Fruit fly (Drosophila melanogaster): ENCODE measurements around the gene Lip4.

Lip4 gene

DNA sequence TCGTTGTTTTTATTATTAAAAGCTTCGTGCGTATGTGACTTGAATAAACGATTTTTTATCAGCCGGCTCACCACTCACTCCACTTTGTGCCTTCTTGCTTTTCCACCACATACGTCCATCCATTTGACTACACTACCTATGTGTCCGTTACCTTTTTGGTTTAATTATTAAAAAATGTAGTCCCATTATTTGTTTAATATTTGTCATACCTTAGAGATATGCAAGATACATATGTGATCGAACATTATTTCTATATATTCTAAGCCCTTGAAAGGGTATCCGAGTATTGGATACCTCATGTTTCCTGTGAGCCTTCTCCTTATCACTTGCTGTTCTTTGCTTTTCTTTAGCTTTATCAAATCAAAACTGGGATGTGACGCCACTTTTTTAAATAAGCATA, 8.1 kb upstream of the Lip4 start (continued):
- TF ChIP-seq jumu (GFP tag; optimal IDR thresholded peaks at IDR 0.05), result peak; percentile 2
- peak; percentile 36 for TF ChIP-seq Atf-2 (GFP tag; optimal IDR thresholded peaks at IDR 0.05)
- TF ChIP-seq CG15696 (tag; optimal IDR thresholded peaks at IDR 0.05), result no peak
- no peak for TF ChIP-seq vfl (GFP tag; optimal IDR thresholded peaks at IDR 0.05)
- peak; percentile 61 for TF ChIP-seq Dek (tag; optimal IDR thresholded peaks at IDR 0.05)
- TF ChIP-seq dysf (GFP tag; IDR thresholded peaks at IDR 0.05), result peak; percentile 82
- no peak for TF ChIP-seq Kr (GFP tag; optimal IDR thresholded peaks at IDR 0.05)
- no peak for TF ChIP-seq da (GFP tag; optimal IDR thresholded peaks at IDR 0.05)
- TF ChIP-seq CG10565 (GFP tag; optimal IDR thresholded peaks at IDR 0.05), result no peak
- no peak for TF ChIP-seq fd102C (GFP tag; optimal IDR thresholded peaks at IDR 0.05)
- peak; percentile 16 for TF ChIP-seq maf-S (GFP tag; optimal IDR thresholded peaks at IDR 0.05)
- TF ChIP-seq tgo (GFP tag; IDR thresholded peaks at IDR 0.05), result peak; percentile 78; the same call in 2 of the 3 replicates
- peak; percentile 26; the same call in 1 of the 2 replicates for TF ChIP-seq ssp (GFP tag; IDR thresholded peaks at IDR 0.05)
- TF ChIP-seq gt (GFP tag; IDR thresholded peaks at IDR 0.05), result no peak
- TF ChIP-seq Atf6 (GFP tag; IDR thresholded peaks at IDR 0.05), result peak; percentile 79
- TF ChIP-seq lmd (GFP tag; IDR thresholded peaks at IDR 0.05), result peak; percentile 63
- TF ChIP-seq Usf (GFP tag; optimal IDR thresholded peaks at IDR 0.05), result no peak
- no peak for TF ChIP-seq cas (GFP tag; IDR thresholded peaks at IDR 0.05)
- peak; percentile 21 for TF ChIP-seq CG1792 (GFP tag; optimal IDR thresholded peaks at IDR 0.05)
- no peak for TF ChIP-seq crp (GFP tag; optimal IDR thresholded peaks at IDR 0.05)
- TF ChIP-seq CG9797 (GFP tag; optimal IDR thresholded peaks at IDR 0.05), result no peak
- no peak for TF ChIP-seq CG4328 (GFP tag; optimal IDR thresholded peaks at IDR 0.05)
- 0 out of 2 replicates have a peak, but pooled peaks have one; percentile 13 for TF ChIP-seq sim (GFP tag; IDR thresholded peaks at IDR 0.05)
- no peak for TF ChIP-seq croc (GFP tag; conservative IDR thresholded peaks at IDR 0.05)
- TF ChIP-seq Hmr (GFP tag; optimal IDR thresholded peaks at IDR 0.05), result peak; percentile 79
- TF ChIP-seq HmgZ (tag; optimal IDR thresholded peaks at IDR 0.05), result peak; percentile 37
- TF ChIP-seq MESR4 (GFP tag; optimal IDR thresholded peaks at IDR 0.05), result no peak
- TF ChIP-seq NC2α (GFP tag; optimal IDR thresholded peaks at IDR 0.05), result no peak
- peak; percentile 59 for TF ChIP-seq CG13296 (GFP tag; optimal IDR thresholded peaks at IDR 0.05)
- no peak for TF ChIP-seq Dll (GFP tag; IDR thresholded peaks at IDR 0.05; ENCODE audit: partially characterized antibody)
- TF ChIP-seq Deaf1 (tag; optimal IDR thresholded peaks at IDR 0.05), result peak; percentile 38
- TF ChIP-seq chinmo (GFP tag; IDR thresholded peaks at IDR 0.05; ENCODE audit: partially characterized antibody), result no peak
- TF ChIP-seq CG10209 (GFP tag; optimal IDR thresholded peaks at IDR 0.05), result peak; percentile 34
- peak; percentile 55 for TF ChIP-seq Oli (tag; optimal IDR thresholded peaks at IDR 0.05)
- peak; percentile 56; the same call in 2 of the 3 replicates for TF ChIP-seq zfh1 (GFP tag; IDR thresholded peaks at IDR 0.05)
- no peak for TF ChIP-seq jing (GFP tag; optimal IDR thresholded peaks at IDR 0.05)
- TF ChIP-seq CG16863 (GFP tag; optimal IDR thresholded peaks at IDR 0.05), result no peak
- peak; percentile 31 for TF ChIP-seq CG12299 (tag; optimal IDR thresholded peaks at IDR 0.05)
- peak; percentile 47; the same call in 1 of the 2 replicates for TF ChIP-seq onecut (GFP tag; IDR thresholded peaks at IDR 0.05)
- TF ChIP-seq CG1529 (GFP tag; optimal IDR thresholded peaks at IDR 0.05), result no peak
- no peak for TF ChIP-seq Doc3 (GFP tag; IDR thresholded peaks at IDR 0.05; ENCODE audit: partially characterized antibody)
- TF ChIP-seq D19B (GFP tag; optimal IDR thresholded peaks at IDR 0.05), result peak; percentile 49
- TF ChIP-seq CG31365 (tag; optimal IDR thresholded peaks at IDR 0.05), result peak; percentile 25
- TF ChIP-seq Elba2 (GFP tag; optimal IDR thresholded peaks at IDR 0.05), result no peak
- TF ChIP-seq Jarid2 (GFP tag; optimal IDR thresholded peaks at IDR 0.05), result no peak
- TF ChIP-seq yki (optimal IDR thresholded peaks at IDR 0.05), result no peak
- peak; percentile 14 for TF ChIP-seq CG10654 (GFP tag; optimal IDR thresholded peaks at IDR 0.05)
- peak; percentile 62 for TF ChIP-seq sisA (GFP tag; IDR thresholded peaks at IDR 0.05)
- TF ChIP-seq en (GFP tag; optimal IDR thresholded peaks at IDR 0.05), result peak; percentile 4
- TF ChIP-seq tna (GFP tag; IDR thresholded peaks at IDR 0.05; ENCODE audit: partially characterized antibody), result no peak
- peak; percentile 51 for TF ChIP-seq CG6689 (GFP tag; IDR thresholded peaks at IDR 0.05)
